Fruit fly (Drosophila melanogaster): Measurements from ENCODE around the gene CG13998.

The CG13998 gene

DNA sequence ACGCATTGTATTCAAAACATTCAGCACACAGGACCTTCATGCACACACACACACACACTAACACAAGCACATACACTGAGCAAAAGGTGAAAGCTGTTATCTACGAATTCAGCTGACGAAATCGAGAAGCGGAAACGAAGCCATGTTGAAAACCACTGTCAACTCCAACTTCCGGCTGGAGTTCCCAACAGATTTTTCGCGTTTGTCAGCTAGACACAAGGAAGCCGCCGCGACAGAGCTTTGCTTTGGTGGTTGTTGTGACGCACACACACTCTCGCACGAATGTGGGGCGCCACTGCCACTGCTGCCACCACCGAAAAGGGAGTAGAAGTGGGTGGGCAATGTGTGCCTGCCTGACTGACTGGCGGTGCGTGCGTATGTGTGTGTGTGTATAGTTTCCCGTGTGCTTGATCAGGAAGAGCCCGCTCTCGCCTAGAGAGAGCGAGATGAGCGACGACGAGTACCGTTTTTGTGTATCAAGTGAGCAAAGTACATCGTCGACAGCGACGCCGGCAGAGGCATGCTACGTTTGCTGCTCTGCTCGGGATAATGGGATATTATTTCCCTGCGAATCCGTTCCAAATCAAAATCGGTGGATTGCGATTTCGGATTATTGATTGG, 41.1 kb upstream of the CG13998 start:
- TF ChIP-seq HLH106 (tag; optimal IDR thresholded peaks at IDR 0.05) (peak; percentile 3), tai (GFP tag; optimal IDR thresholded peaks at IDR 0.05) (no peak), woc (GFP tag; optimal IDR thresholded peaks at IDR 0.05) (no peak), br (GFP tag; optimal IDR thresholded peaks at IDR 0.05) (peak; percentile 9), CG9705 (GFP tag; optimal IDR thresholded peaks at IDR 0.05) (peak; percentile 5), dsf (GFP tag; optimal IDR thresholded peaks at IDR 0.05; ENCODE audit: borderline replicate concordance) (no peak), Jra (GFP tag; optimal IDR thresholded peaks at IDR 0.05) (no peak), Sp1 (GFP tag; optimal IDR thresholded peaks at IDR 0.05) (peak; percentile 49), h (GFP tag; optimal IDR thresholded peaks at IDR 0.05) (peak; percentile 13), psq (GFP tag; optimal IDR thresholded peaks at IDR 0.05) (no peak), sage (GFP tag; optimal IDR thresholded peaks at IDR 0.05) (no peak), N (GFP tag; optimal IDR thresholded peaks at IDR 0.05) (peak; percentile 34), dl (GFP tag; optimal IDR thresholded peaks at IDR 0.05; ENCODE audit: insufficient read depth in 1 of 2, partially characterized antibody in 2 of 2) (no peak), Hr83 (GFP tag; optimal IDR thresholded peaks at IDR 0.05; ENCODE audit: poor library complexity, severe bottlenecking) (peak; percentile 34), fru (GFP tag; optimal IDR thresholded peaks at IDR 0.05) (peak; percentile 8), Dfd (GFP tag; optimal IDR thresholded peaks at IDR 0.05) (no peak), OdsH (GFP tag; optimal IDR thresholded peaks at IDR 0.05) (peak; percentile 6), foxo (GFP tag; optimal IDR thresholded peaks at IDR 0.05) (no peak), GATAd (GFP tag; optimal IDR thresholded peaks at IDR 0.05) (no peak), Myc (optimal IDR thresholded peaks at IDR 0.05) (no peak)

DNA sequence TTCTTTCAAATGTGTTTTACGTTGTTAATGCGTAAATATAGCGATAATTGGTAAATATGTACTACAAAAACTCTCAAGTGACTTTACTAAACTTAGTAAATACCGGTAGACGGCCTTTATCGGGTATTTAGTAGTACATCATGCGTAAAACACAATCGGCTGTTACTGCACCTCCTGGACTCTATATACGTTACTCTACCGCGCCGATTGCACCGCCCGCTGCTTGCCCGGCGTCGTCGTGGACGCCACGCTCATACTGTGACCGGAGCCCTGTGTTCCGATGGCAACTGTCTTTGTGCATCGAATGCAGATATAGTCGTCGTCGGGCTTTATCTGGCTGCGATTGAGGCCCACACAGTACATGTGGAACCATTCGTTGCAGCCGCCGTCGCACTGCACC, 33.8 kb upstream of the CG13998 start:
- no peak for TF ChIP-seq N (GFP tag; optimal IDR thresholded peaks at IDR 0.05)
- TF ChIP-seq CrebA (GFP tag; optimal IDR thresholded peaks at IDR 0.05; ENCODE audit: borderline replicate concordance) = no peak
- no peak for TF ChIP-seq CG32264 (GFP tag; optimal IDR thresholded peaks at IDR 0.05)
- no peak for TF ChIP-seq Hr78 (GFP tag; optimal IDR thresholded peaks at IDR 0.05)
- no peak for TF ChIP-seq sage (GFP tag; optimal IDR thresholded peaks at IDR 0.05)
- no peak for TF ChIP-seq OdsH (GFP tag; optimal IDR thresholded peaks at IDR 0.05)
- TF ChIP-seq pan (optimal IDR thresholded peaks at IDR 0.05) = no peak
- no peak for TF ChIP-seq sv (GFP tag; optimal IDR thresholded peaks at IDR 0.05)
- no peak for TF ChIP-seq Vsx2 (GFP tag; optimal IDR thresholded peaks at IDR 0.05; ENCODE audit: partially characterized antibody)
- TF ChIP-seq HLH106 (tag; optimal IDR thresholded peaks at IDR 0.05) = no peak
- TF ChIP-seq rgr (GFP tag; optimal IDR thresholded peaks at IDR 0.05) = no peak
- no peak for TF ChIP-seq Myc (optimal IDR thresholded peaks at IDR 0.05)
- no peak for TF ChIP-seq foxo (GFP tag; optimal IDR thresholded peaks at IDR 0.05)
- no peak for TF ChIP-seq tai (GFP tag; optimal IDR thresholded peaks at IDR 0.05)

DNA sequence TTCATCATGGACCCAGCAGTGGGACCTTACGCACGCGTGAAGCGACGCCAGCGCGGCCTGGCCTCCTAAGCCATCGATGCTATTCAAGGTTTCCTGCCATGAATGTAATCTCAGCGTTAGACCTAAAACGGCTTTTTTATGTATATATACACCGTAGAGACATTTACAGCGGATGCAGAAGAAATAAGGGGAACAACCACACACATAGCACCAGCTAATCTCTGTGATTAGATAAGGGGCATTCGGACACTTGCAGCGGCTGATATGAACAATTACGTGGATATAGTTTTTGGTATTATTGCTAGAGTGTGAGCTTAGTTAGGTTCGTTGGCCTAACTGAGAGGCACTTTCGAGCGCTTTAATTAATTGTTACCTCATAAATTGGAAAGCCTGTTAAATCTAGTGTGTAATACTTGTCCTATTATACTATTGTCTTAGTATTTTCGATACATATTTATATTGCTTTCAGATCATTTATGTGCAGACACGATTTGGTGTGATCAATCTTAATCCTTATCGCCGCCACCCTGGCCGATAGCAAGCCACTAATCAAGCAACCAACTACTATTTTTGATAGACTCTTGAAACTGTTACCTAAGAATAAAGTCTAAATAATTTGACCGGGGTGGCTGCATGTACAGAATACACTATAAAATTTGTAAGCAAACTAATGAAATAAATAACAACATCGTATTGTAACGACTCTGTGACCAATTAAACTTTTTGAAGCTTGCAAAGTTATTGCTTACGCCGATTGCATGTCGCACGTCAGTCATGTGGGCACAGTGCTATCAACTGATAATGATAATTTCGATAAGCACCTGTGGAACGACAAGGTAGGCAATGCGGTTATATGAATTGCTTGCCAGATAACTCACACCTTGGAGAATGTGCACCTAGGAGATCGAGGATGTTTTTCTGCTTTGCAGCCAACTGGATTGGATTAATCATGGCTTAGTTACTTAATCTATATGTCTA, 31.8 kb upstream of the CG13998 start:
- TF ChIP-seq h (GFP tag; optimal IDR thresholded peaks at IDR 0.05) (peak; percentile 39), ey (GFP tag; optimal IDR thresholded peaks at IDR 0.05) (no peak), Rel (GFP tag; optimal IDR thresholded peaks at IDR 0.05) (no peak), Rel (tag; optimal IDR thresholded peaks at IDR 0.05) (peak; percentile 93)

DNA sequence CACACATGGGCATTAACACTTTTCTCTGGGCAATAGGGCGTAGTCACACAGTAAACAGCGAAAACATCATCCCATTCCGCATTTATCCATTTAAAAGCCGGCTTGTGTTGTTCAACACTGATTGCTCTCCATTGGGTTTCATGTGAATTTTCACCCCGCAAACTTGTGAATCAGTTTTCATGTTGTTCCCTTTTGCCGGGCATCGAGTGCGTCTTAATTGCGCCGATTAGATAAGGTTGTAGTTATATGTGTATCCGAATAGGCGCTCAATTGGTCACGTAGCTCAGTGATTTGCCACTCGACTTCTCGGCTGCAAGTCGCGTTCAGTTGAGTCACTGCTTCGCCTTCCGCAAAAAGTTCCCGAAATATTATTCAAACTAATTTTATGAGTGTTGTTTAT, 30.3 kb upstream of the CG13998 start:
- TF ChIP-seq brk (GFP tag; optimal IDR thresholded peaks at IDR 0.05) = no peak
- TF ChIP-seq h (GFP tag; optimal IDR thresholded peaks at IDR 0.05) = peak; percentile 3
- no peak for TF ChIP-seq Dif (GFP tag; optimal IDR thresholded peaks at IDR 0.05; ENCODE audit: partially characterized antibody)
- TF ChIP-seq woc (GFP tag; optimal IDR thresholded peaks at IDR 0.05) = no peak
- no peak for TF ChIP-seq sv (GFP tag; optimal IDR thresholded peaks at IDR 0.05)
- TF ChIP-seq OdsH (GFP tag; optimal IDR thresholded peaks at IDR 0.05) = peak; percentile 11
- no peak for TF ChIP-seq CrebA (GFP tag; optimal IDR thresholded peaks at IDR 0.05; ENCODE audit: borderline replicate concordance)
- TF ChIP-seq Rel (GFP tag; optimal IDR thresholded peaks at IDR 0.05) = no peak
- TF ChIP-seq Rel (tag; optimal IDR thresholded peaks at IDR 0.05) = peak; percentile 43
- no peak for TF ChIP-seq GATAd (GFP tag; optimal IDR thresholded peaks at IDR 0.05)
